Fruit fly (Drosophila melanogaster) whole organism, wandering third instar larva: ENCODE results near the gene Invadolysin.

Experiments
- Abd-B ChIP-seq: fragments of >200 bp; optimal IDR thresholded peaks from 2 replicates; lab custom pipeline; 2017; ENCODE audit warnings: missing biosample characterization, missing genetic modification characterization
- CG32264 ChIP-seq: fragments of 200-800 bp; sonication (Bioruptor generic); optimal IDR thresholded peaks from 2 replicates; lab custom pipeline; 2016; ENCODE audit warnings: missing biosample characterization, missing genetic modification characterization
- CG9705 ChIP-seq: fragments of 200-800 bp; sonication (Bioruptor generic); optimal IDR thresholded peaks from 2 replicates; lab custom pipeline; 2018; ENCODE audit warnings: missing biosample characterization, mild to moderate bottlenecking, missing genetic modification characterization
- CrebA ChIP-seq: fragments of 200-800 bp; sonication (Bioruptor generic); optimal IDR thresholded peaks from 2 replicates; lab custom pipeline; 2016; ENCODE audit warnings: missing biosample characterization, mild to moderate bottlenecking, missing genetic modification characterization, borderline replicate concordance
- Dfd ChIP-seq: fragments of >200 bp; optimal IDR thresholded peaks from 2 replicates; lab custom pipeline; 2017; ENCODE audit warnings: missing biosample characterization, missing genetic modification characterization
- Dif ChIP-seq: fragments of 200-275, 200-300 bp; sonication (Bioruptor generic); optimal IDR thresholded peaks from 2 replicates; lab custom pipeline; 2018; ENCODE audit warnings: missing biosample characterization, missing genetic modification characterization; ENCODE audit not compliant: partially characterized antibody
- GATAd ChIP-seq: sonication (Bioruptor generic); optimal IDR thresholded peaks from 2 replicates; lab custom pipeline; 2016; ENCODE audit warnings: missing biosample characterization, missing genetic modification characterization
- HLH106 ChIP-seq: fragments of 200-800 bp; optimal IDR thresholded peaks from 3 replicates; lab custom pipeline; 2019; ENCODE audit warnings: missing biosample characterization, mild to moderate bottlenecking, missing genetic modification characterization, moderate library complexity
- Hnf4 ChIP-seq: fragments of 200-800 bp; sonication (Bioruptor generic); optimal IDR thresholded peaks from 2 replicates; lab custom pipeline; 2016; ENCODE audit warnings: missing biosample characterization, mild to moderate bottlenecking, missing genetic modification characterization
- Hr78 ChIP-seq: fragments of >200 bp; optimal IDR thresholded peaks from 2 replicates; lab custom pipeline; 2017; ENCODE audit warnings: missing biosample characterization, missing genetic modification characterization
- Hr83 ChIP-seq: fragments of 200-300 bp; sonication (Bioruptor generic); optimal IDR thresholded peaks from 2 replicates; lab custom pipeline; 2016; ENCODE audit warnings: missing biosample characterization, mild to moderate bottlenecking, missing genetic modification characterization, moderate library complexity; ENCODE audit not compliant: poor library complexity, severe bottlenecking
- Jra ChIP-seq: sonication (Bioruptor generic); optimal IDR thresholded peaks from 2 replicates; lab custom pipeline; 2016; ENCODE audit warnings: missing biosample characterization, missing genetic modification characterization
- Mio ChIP-seq: sonication (Bioruptor generic); optimal IDR thresholded peaks from 2 replicates; lab custom pipeline; 2016; ENCODE audit warnings: missing biosample characterization, missing genetic modification characterization
- Myc ChIP-seq: fragments of >200 bp; optimal IDR thresholded peaks from 2 replicates; lab custom pipeline; 2017
- N ChIP-seq: fragments of >200 bp; optimal IDR thresholded peaks from 2 replicates; lab custom pipeline; 2018; ENCODE audit warnings: missing biosample characterization, missing external identifiers, missing genetic modification characterization
- OdsH ChIP-seq: fragments of 200-800 bp; sonication (Bioruptor generic); optimal IDR thresholded peaks from 2 replicates; lab custom pipeline; 2016; ENCODE audit warnings: missing biosample characterization, mild to moderate bottlenecking, missing genetic modification characterization
- Rel ChIP-seq, 2 experiments: fragments of 200-800 bp; sonication (Bioruptor generic) in 1 of 2; optimal IDR thresholded peaks; 2 replicates in 1 of 2; 3 replicates in 1 of 2; lab custom pipeline; 2016 to 2019; ENCODE audit warnings: mild to moderate bottlenecking in 2 of 2, missing biosample characterization in 2 of 2, missing genetic modification characterization in 2 of 2, moderate library complexity in 1 of 2
- Sp1 ChIP-seq: fragments of 200-800 bp; sonication (Bioruptor generic); optimal IDR thresholded peaks from 3 replicates; lab custom pipeline; 2019; ENCODE audit warnings: missing biosample characterization, mild to moderate bottlenecking, missing genetic modification characterization, moderate library complexity
- Vsx2 ChIP-seq: fragments of 200-300, 225-300 bp; sonication (Bioruptor generic); optimal IDR thresholded peaks from 2 replicates; lab custom pipeline; 2018; ENCODE audit warnings: missing biosample characterization, missing genetic modification characterization; ENCODE audit not compliant: partially characterized antibody
- br ChIP-seq: fragments of 200-800 bp; sonication (Bioruptor generic); optimal IDR thresholded peaks from 2 replicates; lab custom pipeline; 2016; ENCODE audit warnings: missing biosample characterization, missing genetic modification characterization
- brk ChIP-seq: fragments of 200-800 bp; sonication (Bioruptor generic); optimal IDR thresholded peaks from 2 replicates; lab custom pipeline; 2016; ENCODE audit warnings: missing biosample characterization, mild to moderate bottlenecking, missing genetic modification characterization
- dl ChIP-seq, 2 experiments: fragments of 175-275, 200-275 bp in 1 of 2; fragments of 200-275 bp in 1 of 2; sonication (Bioruptor generic); optimal IDR thresholded peaks; lab custom pipeline; 2018; ENCODE audit warnings: mild to moderate bottlenecking in 2 of 2, missing biosample characterization in 2 of 2, missing genetic modification characterization in 2 of 2, moderate library complexity in 2 of 2; ENCODE audit not compliant: partially characterized antibody in 2 of 2, insufficient read depth in 1 of 2
- dmrt93B ChIP-seq: fragments of 200-800 bp; sonication (Bioruptor generic); optimal IDR thresholded peaks from 2 replicates; lab custom pipeline; 2018; ENCODE audit warnings: missing biosample characterization, mild to moderate bottlenecking, missing genetic modification characterization
- dsf ChIP-seq: sonication (Bioruptor generic); optimal IDR thresholded peaks from 2 replicates; lab custom pipeline; 2016; ENCODE audit warnings: missing biosample characterization, missing genetic modification characterization, borderline replicate concordance
- ey ChIP-seq: fragments of 200-800 bp; sonication (Bioruptor generic); optimal IDR thresholded peaks from 2 replicates; lab custom pipeline; 2016; ENCODE audit warnings: missing biosample characterization, missing genetic modification characterization
- foxo ChIP-seq, 2 experiments: fragments of 200-800 bp; sonication (Bioruptor generic); optimal IDR thresholded peaks; 2 replicates in 1 of 2; 3 replicates in 1 of 2; lab custom pipeline; 2016 to 2017; ENCODE audit warnings: missing biosample characterization in 2 of 2, missing genetic modification characterization in 2 of 2
- fru ChIP-seq: fragments of 200-800 bp; sonication (Bioruptor generic); optimal IDR thresholded peaks from 3 replicates; lab custom pipeline; 2016; ENCODE audit warnings: missing biosample characterization, mild to moderate bottlenecking, missing genetic modification characterization
- h ChIP-seq: fragments of 200-800 bp; sonication (Bioruptor generic); optimal IDR thresholded peaks from 3 replicates; lab custom pipeline; 2016; ENCODE audit warnings: missing biosample characterization, mild to moderate bottlenecking, missing genetic modification characterization
- jim ChIP-seq: fragments of 175-275, 200-325 bp; sonication (Bioruptor generic); optimal IDR thresholded peaks from 2 replicates; lab custom pipeline; 2016; ENCODE audit warnings: missing biosample characterization, mild to moderate bottlenecking, missing genetic modification characterization
- lola ChIP-seq: fragments of >200 bp; optimal IDR thresholded peaks from 2 replicates; lab custom pipeline; 2017; ENCODE audit warnings: missing biosample characterization, missing genetic modification characterization
- pan ChIP-seq: fragments of >200 bp; optimal IDR thresholded peaks from 2 replicates; lab custom pipeline; 2017
- psq ChIP-seq: fragments of 200-800 bp; sonication (Bioruptor generic); optimal IDR thresholded peaks from 3 replicates; lab custom pipeline; 2017; ENCODE audit warnings: missing biosample characterization, mild to moderate bottlenecking, missing genetic modification characterization, moderate library complexity
- rgr ChIP-seq: fragments of 200-800 bp; sonication (Bioruptor generic); optimal IDR thresholded peaks from 3 replicates; lab custom pipeline; 2016; ENCODE audit warnings: missing biosample characterization, mild to moderate bottlenecking, missing genetic modification characterization
- sage ChIP-seq: fragments of 200-800 bp; sonication (Bioruptor generic); optimal IDR thresholded peaks from 2 replicates; lab custom pipeline; 2016; ENCODE audit warnings: missing biosample characterization, mild to moderate bottlenecking, missing genetic modification characterization
- sv ChIP-seq: fragments of 200-800 bp; sonication (Bioruptor generic); optimal IDR thresholded peaks from 3 replicates; lab custom pipeline; 2016; ENCODE audit warnings: missing biosample characterization, missing genetic modification characterization
- tai ChIP-seq: sonication (Bioruptor generic); optimal IDR thresholded peaks from 2 replicates; lab custom pipeline; 2016; ENCODE audit warnings: missing biosample characterization, missing genetic modification characterization
- usp ChIP-seq: fragments of >200 bp; optimal IDR thresholded peaks from 2 replicates; lab custom pipeline; 2017; ENCODE audit warnings: missing biosample characterization, missing genetic modification characterization
- woc ChIP-seq: sonication (Bioruptor generic); optimal IDR thresholded peaks from 2 replicates; lab custom pipeline; 2016; ENCODE audit warnings: missing biosample characterization, mild to moderate bottlenecking, missing genetic modification characterization

The Invadolysin gene

dm6 chr3R:10124764-10125163, 19.7 kb upstream of the Invadolysin start:
- no peak for TF ChIP-seq jim (GFP tag; lab: Kevin White, UChicago)
- TF ChIP-seq Dif (GFP tag; lab: Kevin White, UChicago): no peak
- no peak for TF ChIP-seq br (GFP tag; lab: Kevin White, UChicago)
- TF ChIP-seq GATAd (GFP tag; lab: Kevin White, UChicago): no peak
- TF ChIP-seq Vsx2 (GFP tag; lab: Kevin White, UChicago): no peak
- no peak for TF ChIP-seq tai (GFP tag; lab: Kevin White, UChicago)
- TF ChIP-seq woc (GFP tag; lab: Kevin White, UChicago): no peak
- TF ChIP-seq Mio (GFP tag; lab: Kevin White, UChicago): no peak
- no peak for TF ChIP-seq Hr78 (GFP tag; lab: Kevin White, UChicago)
- TF ChIP-seq Myc (lab: Kevin White, UChicago): no peak
- no peak for TF ChIP-seq CG32264
- no peak for TF ChIP-seq sage (GFP tag; lab: Kevin White, UChicago)
- TF ChIP-seq brk (GFP tag; lab: Kevin White, UChicago): no peak

DNA sequence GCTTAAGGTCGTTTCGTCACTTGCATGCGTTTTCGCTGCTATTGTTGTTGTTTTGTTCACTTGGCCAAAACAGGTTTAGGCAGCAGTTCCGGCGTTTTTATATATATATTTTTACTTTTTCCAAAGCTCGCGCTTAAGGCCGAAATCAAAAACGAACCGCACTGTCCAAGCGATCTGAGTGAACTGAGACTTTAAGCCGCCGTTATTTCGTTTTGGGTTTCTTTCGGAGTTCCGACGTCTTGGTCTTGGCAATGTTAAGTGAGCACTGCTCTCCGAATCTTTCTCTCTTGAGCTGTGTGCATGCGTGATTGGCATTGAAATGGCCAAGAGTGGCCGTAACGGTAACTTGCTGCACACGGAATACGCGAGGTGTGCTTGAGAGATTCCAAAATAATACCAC, 19.0 kb upstream of the Invadolysin start, which contains the start of gene knk:
knk (minus strand) TSS at position 188 of the 400 bp plus-strand sequence.
- TF ChIP-seq Sp1 (GFP tag; lab: Kevin White, UChicago): no peak
- TF ChIP-seq fru (GFP tag; lab: Kevin White, UChicago): no peak
- no peak for TF ChIP-seq pan (lab: Kevin White, UChicago)
- peak; percentile 69 for TF ChIP-seq Dif (GFP tag; lab: Kevin White, UChicago)
- TF ChIP-seq Rel (GFP tag; optimal IDR thresholded peaks at IDR 0.05; lab: Kevin White, UChicago): no peak
- no peak for TF ChIP-seq Rel (tag; optimal IDR thresholded peaks at IDR 0.05; lab: Kevin White, UChicago)
- TF ChIP-seq Hnf4 (GFP tag; lab: Kevin White, UChicago): peak; percentile 52
- no peak for TF ChIP-seq dmrt93B (GFP tag; lab: Kevin White, UChicago)
- peak; percentile 14 for TF ChIP-seq tai (GFP tag; lab: Kevin White, UChicago)
- no peak for TF ChIP-seq sv (GFP tag; lab: Kevin White, UChicago)
- TF ChIP-seq GATAd (GFP tag; lab: Kevin White, UChicago): no peak
- TF ChIP-seq Myc (lab: Kevin White, UChicago): no peak
- TF ChIP-seq dsf (GFP tag; lab: Kevin White, UChicago): no peak
- TF ChIP-seq ey (GFP tag; lab: Kevin White, UChicago): no peak
- no peak for TF ChIP-seq sage (GFP tag; lab: Kevin White, UChicago)
- no peak for TF ChIP-seq br (GFP tag; lab: Kevin White, UChicago)
- TF ChIP-seq CrebA (GFP tag; lab: Kevin White, UChicago): no peak
- no peak for TF ChIP-seq N (GFP tag; lab: Kevin White, UChicago)
- TF ChIP-seq dl (GFP tag; optimal IDR thresholded peaks at IDR 0.05; lab: Kevin White, UChicago; ENCODE audit: insufficient read depth in 1 of 2, partially characterized antibody in 2 of 2): peak in 1 of 2 experiments; percentile 47
- no peak for TF ChIP-seq Hr78 (GFP tag; lab: Kevin White, UChicago)
- peak; percentile 35 for TF ChIP-seq h (GFP tag; lab: Kevin White, UChicago)
- no peak for TF ChIP-seq foxo (GFP tag; optimal IDR thresholded peaks at IDR 0.05; lab: Kevin White, UChicago)
- no peak for TF ChIP-seq Mio (GFP tag; lab: Kevin White, UChicago)
- no peak for TF ChIP-seq CG32264
- TF ChIP-seq Abd-B (GFP tag; lab: Kevin White, UChicago): no peak
- TF ChIP-seq usp (GFP tag; lab: Kevin White, UChicago): no peak
- TF ChIP-seq psq (GFP tag; lab: Kevin White, UChicago): no peak
- TF ChIP-seq brk (GFP tag; lab: Kevin White, UChicago): no peak
- no peak for TF ChIP-seq jim (GFP tag; lab: Kevin White, UChicago)
- TF ChIP-seq woc (GFP tag; lab: Kevin White, UChicago): peak; percentile 10
- TF ChIP-seq CG9705: no peak
- no peak for TF ChIP-seq OdsH
- TF ChIP-seq Hr83 (GFP tag; lab: Kevin White, UChicago): no peak
- no peak for TF ChIP-seq HLH106 (tag; lab: Kevin White, UChicago)
- no peak for TF ChIP-seq Jra
- peak; percentile 56 for TF ChIP-seq Vsx2 (GFP tag; lab: Kevin White, UChicago)
- TF ChIP-seq rgr (GFP tag; lab: Kevin White, UChicago): no peak
- TF ChIP-seq Dfd (GFP tag; lab: Kevin White, UChicago): no peak
- TF ChIP-seq lola (GFP tag; lab: Kevin White, UChicago): no peak
- TF ChIP-seq, all 38 proteins: peak for 7
